Worm (Caenorhabditis elegans) whole organism, L3 larva: ENCODE measurements around the gene aakg-5.

Source experiments
- nhr-11 ChIP-seq: fragments of 150-350 bp; optimal IDR thresholded peaks from 2 replicates; lab custom pipeline; 2014; ENCODE audit warnings: missing biosample characterization, missing genetic modification characterization
- nhr-76 ChIP-seq: fragments of 150-350 bp; sonication (generic microtip); optimal IDR thresholded peaks from 5 replicates; lab custom pipeline; 2014; ENCODE audit warnings: missing biosample characterization, missing genetic modification characterization
- nhr-77 ChIP-seq: fragments of 150-350 bp; optimal IDR thresholded peaks from 2 replicates; lab custom pipeline; 2014; ENCODE audit warnings: missing biosample characterization, missing genetic modification characterization
- pha-4 ChIP-seq: fragments of 150-350 bp; optimal IDR thresholded peaks from 2 replicates; lab custom pipeline; 2014; ENCODE audit warnings: missing biosample characterization, missing genetic modification reagents, missing genetic modification characterization

DNA sequence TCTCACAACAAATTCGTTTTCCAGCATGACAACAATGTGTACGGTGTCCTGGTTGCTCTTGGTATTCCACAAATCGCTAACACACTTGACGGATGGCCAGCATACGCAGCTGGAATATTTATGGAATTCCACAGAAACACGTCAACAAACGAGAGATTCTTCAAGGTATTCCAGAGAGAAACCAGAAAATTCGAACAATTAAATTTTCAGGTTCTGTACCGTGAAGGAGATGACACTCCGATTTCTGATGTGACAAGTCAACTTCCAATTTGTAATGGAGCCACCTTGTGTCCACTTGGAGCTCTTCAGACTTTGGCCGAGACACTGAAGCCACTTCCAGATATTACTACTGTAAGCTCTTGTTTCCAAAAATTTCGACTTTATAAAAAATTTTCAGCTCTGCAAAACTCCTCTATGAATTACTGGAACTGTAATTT, 41.0 kb downstream of the aakg-5 start:
- TF ChIP-seq nhr-77 (tag; lab: Kevin White, UChicago) (no peak), nhr-76 (tag; lab: Kevin White, UChicago) (no peak), pha-4 (no peak), nhr-11 (tag; lab: Kevin White, UChicago) (no peak)
